Fruit fly (Drosophila melanogaster) whole organism, embryonic: ENCODE results near the gene CG5346.

ENCODE experiments used
- BEAF-32 ChIP-seq: fragments of 200-800 bp; sonication (Bioruptor generic); optimal IDR thresholded peaks from 3 replicates; lab custom pipeline; 2017; ENCODE audit warnings: missing biosample characterization, missing genetic modification characterization, mild to moderate bottlenecking, moderate library complexity, missing genetic modification reagents
- CG12104 ChIP-seq: fragments of 200-800 bp; sonication (Bioruptor generic); optimal IDR thresholded peaks from 3 replicates; lab custom pipeline; 2016; ENCODE audit warnings: missing biosample characterization, missing genetic modification characterization
- CG12659 ChIP-seq: fragments of 200-800 bp; sonication (Bioruptor generic); optimal IDR thresholded peaks from 3 replicates; lab custom pipeline; 2017; ENCODE audit warnings: mild to moderate bottlenecking, missing biosample characterization, missing genetic modification reagents, missing genetic modification characterization
- CG13775 ChIP-seq: fragments of 200-800 bp; sonication (Bioruptor generic); optimal IDR thresholded peaks from 3 replicates; lab custom pipeline; 2017; ENCODE audit warnings: missing biosample characterization, mild to moderate bottlenecking, missing genetic modification characterization
- CG14050 ChIP-seq: fragments of 200-800 bp; sonication (Bioruptor generic); IDR thresholded peaks from 3 replicates; pipeline ENCODE4 v1.3.6; 2022; ENCODE audit warnings: missing biosample characterization, missing genetic modification characterization
- CG15514 ChIP-seq: fragments of 200-800 bp; sonication (Bioruptor generic); optimal IDR thresholded peaks from 3 replicates; lab custom pipeline; 2017; ENCODE audit warnings: missing biosample characterization, missing genetic modification characterization, mild to moderate bottlenecking, moderate library complexity, missing genetic modification reagents
- CG1603 ChIP-seq: fragments of 200-800 bp; sonication (Bioruptor generic); optimal IDR thresholded peaks from 2 replicates; lab custom pipeline; 2019; ENCODE audit warnings: missing biosample characterization, mild to moderate bottlenecking, missing genetic modification characterization, moderate library complexity
- CG2129 ChIP-seq: fragments of 200-800 bp; sonication (Bioruptor generic); IDR thresholded peaks from 2 replicates; pipeline ENCODE4 v1.3.6; 2022; ENCODE audit warnings: missing biosample characterization, missing genetic modification characterization; ENCODE audit not compliant: partially characterized antibody
- CG2199 ChIP-seq: fragments of 200-800 bp; sonication (Bioruptor generic); IDR thresholded peaks from 3 replicates; pipeline ENCODE4 v1.3.6; 2022; ENCODE audit warnings: missing biosample characterization, missing genetic modification characterization
- CG31441 ChIP-seq: fragments of 200-800 bp; sonication (Bioruptor generic); IDR thresholded peaks from 2 replicates; pipeline ENCODE4 v1.3.6; 2022; ENCODE audit warnings: missing biosample characterization, missing genetic modification characterization
- CG34224 ChIP-seq: fragments of 200-800 bp; sonication (Bioruptor generic); IDR thresholded peaks from 3 replicates; pipeline ENCODE4 v1.3.6; 2022; ENCODE audit warnings: missing biosample characterization, missing genetic modification characterization; ENCODE audit not compliant: partially characterized antibody
- CG42726 ChIP-seq: fragments of 200-800 bp; sonication (Bioruptor generic); IDR thresholded peaks from 2 replicates; pipeline ENCODE4 v1.3.6; 2022; ENCODE audit warnings: missing biosample characterization, missing genetic modification characterization; ENCODE audit not compliant: partially characterized antibody
- CG43689 ChIP-seq: fragments of 200-800 bp; sonication (Bioruptor generic); IDR thresholded peaks from 2 replicates; pipeline ENCODE4 v1.3.6; 2022; ENCODE audit warnings: missing biosample characterization, missing genetic modification characterization
- CG6175 ChIP-seq: fragments of 200-800 bp; sonication (Bioruptor generic); IDR thresholded peaks from 3 replicates; pipeline ENCODE4 v1.3.6; 2022; ENCODE audit warnings: missing biosample characterization, missing genetic modification characterization
- CG7963 ChIP-seq: fragments of 200-800 bp; sonication (Bioruptor generic); IDR thresholded peaks from 3 replicates; pipeline ENCODE4 v1.3.6; 2022; ENCODE audit warnings: missing biosample characterization, missing genetic modification characterization; ENCODE audit not compliant: partially characterized antibody
- CG9932 ChIP-seq: fragments of 200-800 bp; sonication (Bioruptor generic); IDR thresholded peaks from 2 replicates; pipeline ENCODE4 v1.3.6; 2022; ENCODE audit warnings: missing biosample characterization, missing genetic modification characterization
- Dll ChIP-seq: fragments of 200-800 bp; sonication (Bioruptor generic); IDR thresholded peaks from 4 replicates; pipeline ENCODE4 v1.3.6; 2022; ENCODE audit warnings: missing biosample characterization, missing genetic modification characterization; ENCODE audit not compliant: partially characterized antibody
- Dp ChIP-seq: fragments of 200-800 bp; sonication (Bioruptor generic); optimal IDR thresholded peaks from 2 replicates; lab custom pipeline; 2018; ENCODE audit warnings: missing biosample characterization, mild to moderate bottlenecking, missing genetic modification characterization, moderate library complexity
- Dref ChIP-seq: fragments of 200-800 bp; sonication (Bioruptor generic); IDR thresholded peaks from 2 replicates; pipeline ENCODE4 v1.3.6; 2022; ENCODE audit warnings: missing biosample characterization, missing genetic modification characterization
- E2f2 ChIP-seq: fragments of 200-800 bp; sonication (Bioruptor generic); IDR thresholded peaks from 2 replicates; pipeline ENCODE4 v1.3.6; 2022; ENCODE audit warnings: missing biosample characterization, missing genetic modification characterization
- HLH4C ChIP-seq: fragments of 200-800 bp; sonication (Bioruptor generic); IDR thresholded peaks from 3 replicates; pipeline ENCODE4 v1.3.6; 2022; ENCODE audit warnings: missing biosample characterization, missing genetic modification characterization; ENCODE audit not compliant: partially characterized antibody
- HmgZ ChIP-seq: fragments of 200-800 bp; sonication (Bioruptor generic); optimal IDR thresholded peaks from 2 replicates; lab custom pipeline; 2018; ENCODE audit warnings: missing biosample characterization, mild to moderate bottlenecking, missing genetic modification characterization
- Lhr ChIP-seq: fragments of 200-800 bp; sonication (Bioruptor generic); optimal IDR thresholded peaks from 3 replicates; lab custom pipeline; 2017; ENCODE audit warnings: mild to moderate bottlenecking, missing biosample characterization, missing genetic modification reagents, missing genetic modification characterization
- MESR4 ChIP-seq: fragments of 200-800 bp; sonication (Bioruptor generic); optimal IDR thresholded peaks from 2 replicates; lab custom pipeline; 2018; ENCODE audit warnings: missing biosample characterization, mild to moderate bottlenecking, missing genetic modification characterization, moderate library complexity
- Mes4 ChIP-seq: fragments of 200-800 bp; sonication (Bioruptor generic); optimal IDR thresholded peaks from 2 replicates; lab custom pipeline; 2016; ENCODE audit warnings: missing biosample characterization, missing genetic modification characterization
- Nf-YA ChIP-seq: fragments of 200-800 bp; sonication (Bioruptor generic); IDR thresholded peaks from 2 replicates; pipeline ENCODE4 v1.3.6; 2022; ENCODE audit warnings: missing biosample characterization, missing genetic modification characterization
- Pdp1 ChIP-seq, 2 experiments: fragments of 200-800 bp; sonication (Bioruptor generic); optimal IDR thresholded peaks; 3 replicates each; lab custom pipeline; 2016; ENCODE audit warnings: missing biosample characterization in 2 of 2, missing genetic modification characterization in 2 of 2, mild to moderate bottlenecking in 1 of 2, moderate library complexity in 1 of 2
- Poxn ChIP-seq: fragments of 200-800 bp; sonication (Bioruptor generic); IDR thresholded peaks from 2 replicates; pipeline ENCODE4 v1.3.6; 2022; ENCODE audit warnings: missing biosample characterization, missing genetic modification characterization
- Scr ChIP-seq: fragments of 200-800 bp; sonication (Bioruptor generic); IDR thresholded peaks from 2 replicates; pipeline ENCODE4 v1.3.6; 2022; ENCODE audit warnings: missing biosample characterization, missing genetic modification characterization; ENCODE audit not compliant: partially characterized antibody
- Sry-δ ChIP-seq: fragments of 200-800 bp; sonication (Bioruptor generic); optimal IDR thresholded peaks from 2 replicates; lab custom pipeline; 2016; ENCODE audit warnings: missing biosample characterization, missing genetic modification characterization
- abd-A ChIP-seq: fragments of 200-800 bp; sonication (Bioruptor generic); optimal IDR thresholded peaks from 3 replicates; lab custom pipeline; 2019; ENCODE audit warnings: missing biosample characterization, mild to moderate bottlenecking, missing genetic modification characterization, moderate library complexity
- ci ChIP-seq: fragments of 200-800 bp; sonication (Bioruptor generic); IDR thresholded peaks from 3 replicates; pipeline ENCODE4 v1.3.6; 2022; ENCODE audit warnings: missing biosample characterization, missing genetic modification characterization
- crol ChIP-seq: fragments of 200-800 bp; sonication (Bioruptor generic); IDR thresholded peaks from 2 replicates; pipeline ENCODE4 v1.3.6; 2022; ENCODE audit warnings: missing biosample characterization, missing genetic modification characterization
- gcm ChIP-seq: fragments of 200-800 bp; sonication (Bioruptor generic); optimal IDR thresholded peaks from 2 replicates; lab custom pipeline; 2019; ENCODE audit warnings: missing biosample characterization, mild to moderate bottlenecking, missing genetic modification characterization, moderate library complexity
- grn ChIP-seq: fragments of 200-800 bp; sonication (Bioruptor generic); optimal IDR thresholded peaks from 3 replicates; lab custom pipeline; 2017; ENCODE audit warnings: missing biosample characterization, missing genetic modification characterization
- hbn ChIP-seq: fragments of 200-800 bp; sonication (Bioruptor generic); IDR thresholded peaks from 2 replicates; pipeline ENCODE4 v1.3.6; 2022; ENCODE audit warnings: missing biosample characterization, missing genetic modification characterization; ENCODE audit not compliant: partially characterized antibody
- jumu ChIP-seq: fragments of 200-800 bp; sonication (Bioruptor generic); optimal IDR thresholded peaks from 3 replicates; lab custom pipeline; 2016; ENCODE audit warnings: missing biosample characterization, missing genetic modification characterization
- knrl ChIP-seq: fragments of 200-800 bp; sonication (Bioruptor generic); IDR thresholded peaks from 3 replicates; pipeline ENCODE4 v1.3.6; 2022; ENCODE audit warnings: missing biosample characterization, missing genetic modification characterization; ENCODE audit not compliant: partially characterized antibody
- nmo ChIP-seq: fragments of 200-800 bp; sonication (Bioruptor generic); optimal IDR thresholded peaks from 2 replicates; lab custom pipeline; 2018; ENCODE audit warnings: missing biosample characterization, mild to moderate bottlenecking, missing genetic modification characterization, moderate library complexity
- odd ChIP-seq: fragments of 200-800 bp; sonication (Bioruptor generic); optimal IDR thresholded peaks from 2 replicates; lab custom pipeline; 2017; ENCODE audit warnings: missing biosample characterization, mild to moderate bottlenecking, missing genetic modification characterization
- pho ChIP-seq: fragments of 200-800 bp; sonication (Bioruptor generic); optimal IDR thresholded peaks from 2 replicates; lab custom pipeline; 2016; ENCODE audit warnings: missing biosample characterization, missing genetic modification characterization
- pzg ChIP-seq: fragments of 200-800 bp; sonication (Bioruptor generic); optimal IDR thresholded peaks from 3 replicates; lab custom pipeline; 2018; ENCODE audit warnings: missing biosample characterization, mild to moderate bottlenecking, missing genetic modification characterization, moderate library complexity
- rib ChIP-seq: fragments of 200-800 bp; sonication (Bioruptor generic); IDR thresholded peaks from 2 replicates; pipeline ENCODE4 v1.3.6; 2022; ENCODE audit warnings: missing biosample characterization, missing genetic modification characterization
- row ChIP-seq: fragments of 200-800 bp; sonication (Bioruptor generic); IDR thresholded peaks from 3 replicates; pipeline ENCODE4 v1.3.6; 2022; ENCODE audit warnings: missing biosample characterization, missing genetic modification characterization
- sd ChIP-seq: fragments of 200-800 bp; sonication (Bioruptor generic); optimal IDR thresholded peaks from 3 replicates; lab custom pipeline; 2018; ENCODE audit warnings: missing biosample characterization, mild to moderate bottlenecking, missing genetic modification characterization, moderate library complexity
- slbo ChIP-seq: fragments of 200-800 bp; sonication (Bioruptor generic); IDR thresholded peaks from 2 replicates; pipeline ENCODE4 v1.3.6; 2022; ENCODE audit warnings: missing biosample characterization, missing genetic modification characterization
- vnd ChIP-seq: fragments of 200-800 bp; sonication (Bioruptor generic); IDR thresholded peaks from 3 replicates; pipeline ENCODE4 v1.3.6; 2022; ENCODE audit warnings: missing biosample characterization, missing genetic modification characterization; ENCODE audit not compliant: partially characterized antibody

The CG5346 gene

DNA sequence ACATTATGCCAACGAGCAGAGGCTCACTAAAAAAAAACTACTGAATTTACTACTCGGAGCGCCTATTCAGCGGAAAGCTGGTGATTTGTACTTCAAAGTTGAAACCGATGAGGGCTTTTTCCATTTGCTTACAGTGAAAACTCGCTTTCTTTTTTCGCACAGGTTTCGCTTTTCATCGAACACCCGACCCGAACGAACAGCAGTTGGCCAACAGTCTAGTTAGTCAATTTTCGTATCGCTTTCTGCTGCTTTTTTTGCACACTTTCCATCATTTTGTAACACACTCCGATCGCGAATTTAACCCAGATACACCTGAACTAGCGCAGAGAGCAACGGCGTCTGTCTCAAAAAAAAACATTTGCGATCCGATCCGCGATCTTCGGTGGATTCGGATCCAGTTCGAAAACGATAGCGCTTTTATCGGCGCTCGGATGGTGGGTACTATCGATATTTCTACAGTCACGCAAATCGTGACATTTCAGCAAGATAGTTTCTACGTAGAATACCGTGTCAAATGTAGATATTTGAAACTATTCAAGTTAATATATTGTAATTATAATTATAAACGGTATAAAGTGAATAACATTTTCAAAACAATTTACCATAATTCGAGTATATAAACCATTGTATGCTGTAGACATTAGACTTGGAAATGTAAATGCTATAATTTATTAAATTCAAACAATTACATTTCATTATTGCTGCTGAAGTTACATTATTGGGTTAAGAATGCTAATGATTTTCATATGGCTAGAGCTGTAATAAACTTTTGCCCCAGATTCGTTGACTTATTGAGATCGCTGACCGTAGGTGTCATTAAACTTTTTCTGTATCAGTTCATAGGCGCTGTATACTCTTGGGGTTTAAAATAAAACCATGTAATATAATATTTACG lies at the start of gene CG5346 (continued):
- no peak for TF ChIP-seq Pdp1 (GFP tag; optimal IDR thresholded peaks at IDR 0.05; lab: Kevin White, UChicago)
- TF ChIP-seq CG14050 (GFP tag; lab: Robert Waterston, UW): no peak
- TF ChIP-seq Dref: peak; percentile 91
- no peak for TF ChIP-seq jumu (GFP tag; lab: Kevin White, UChicago)
- no peak; the same call in 1 of the 2 replicates for TF ChIP-seq slbo (GFP tag; lab: Robert Waterston, UW)
- TF ChIP-seq CG7963 (GFP tag; lab: Robert Waterston, UW): peak; percentile 89
- peak; percentile 79 for TF ChIP-seq CG34224
- TF ChIP-seq Lhr (GFP tag; lab: Kevin White, UChicago): peak; percentile 4
- peak; percentile 54 for TF ChIP-seq CG2129
- TF ChIP-seq row (GFP tag; lab: Robert Waterston, UW): peak; percentile 34; the same call in 2 of the 3 replicates
- peak; percentile 81 for TF ChIP-seq vnd (GFP tag; lab: Robert Waterston, UW)
- TF ChIP-seq Scr (GFP tag; lab: Robert Waterston, UW): peak; percentile 84
- no peak for TF ChIP-seq gcm (GFP tag; lab: Kevin White, UChicago)
- peak; percentile 84 for TF ChIP-seq CG42726 (GFP tag; lab: Robert Waterston, UW)
- TF ChIP-seq grn (GFP tag; lab: Kevin White, UChicago): peak; percentile 67
- TF ChIP-seq CG31441 (GFP tag; lab: Robert Waterston, UW): 0 out of 2 replicates have a peak, but pooled peaks have one; percentile 37
- TF ChIP-seq CG12104 (GFP tag; lab: Kevin White, UChicago): no peak
- TF ChIP-seq abd-A (tag; lab: Kevin White, UChicago): no peak
- TF ChIP-seq knrl: peak; percentile 87
- TF ChIP-seq pho (GFP tag; lab: Kevin White, UChicago): no peak
- TF ChIP-seq Mes4 (GFP tag; lab: Kevin White, UChicago): no peak
- peak; percentile 88 for TF ChIP-seq HLH4C (GFP tag; lab: Robert Waterston, UW)
- TF ChIP-seq Sry-δ (GFP tag; lab: Kevin White, UChicago): peak; percentile 60
- peak; percentile 84 for TF ChIP-seq hbn (GFP tag; lab: Robert Waterston, UW)
- peak; percentile 59; the same call in 1 of the 3 replicates for TF ChIP-seq CG2199
- peak; percentile 38; the same call in 1 of the 2 replicates for TF ChIP-seq CG9932 (GFP tag; lab: Robert Waterston, UW)
- TF ChIP-seq CG6175 (GFP tag; lab: Robert Waterston, UW): no peak
- peak; percentile 85 for TF ChIP-seq Dll (GFP tag; lab: Robert Waterston, UW)
- peak; percentile 44 for TF ChIP-seq HmgZ (tag; lab: Kevin White, UChicago)
- TF ChIP-seq BEAF-32 (GFP tag; lab: Kevin White, UChicago): peak; percentile 82
- TF ChIP-seq Nf-YA (GFP tag; lab: Robert Waterston, UW): no peak
- TF ChIP-seq CG43689 (GFP tag; lab: Robert Waterston, UW): no peak
- TF ChIP-seq CG15514 (GFP tag; lab: Kevin White, UChicago): peak; percentile 99
- peak; percentile 69 for TF ChIP-seq E2f2 (GFP tag; lab: Robert Waterston, UW)
- TF ChIP-seq nmo (GFP tag; lab: Kevin White, UChicago): peak; percentile 3
- TF ChIP-seq sd (tag; lab: Kevin White, UChicago): peak; percentile 50
- peak; percentile 61 for TF ChIP-seq CG12659 (GFP tag; lab: Kevin White, UChicago)
- TF ChIP-seq Poxn (GFP tag; lab: Robert Waterston, UW): no peak
- peak; percentile 14 for TF ChIP-seq MESR4 (GFP tag; lab: Kevin White, UChicago)
- no peak; the same call in 2 of the 3 replicates for TF ChIP-seq ci (GFP tag; lab: Robert Waterston, UW)
- peak; percentile 61 for TF ChIP-seq rib (GFP tag; lab: Robert Waterston, UW)
- no peak for TF ChIP-seq odd
- peak; percentile 61 for TF ChIP-seq Dp (GFP tag; lab: Kevin White, UChicago)
- no peak for TF ChIP-seq CG13775
- TF ChIP-seq crol: peak; percentile 16
- peak; percentile 38 for TF ChIP-seq CG1603 (tag; lab: Kevin White, UChicago)
- peak; percentile 53 for TF ChIP-seq pzg (GFP tag; lab: Kevin White, UChicago)
